Worm (Caenorhabditis elegans): ENCODE results near the gene C40A11.3.

The C40A11.3 gene

DNA sequence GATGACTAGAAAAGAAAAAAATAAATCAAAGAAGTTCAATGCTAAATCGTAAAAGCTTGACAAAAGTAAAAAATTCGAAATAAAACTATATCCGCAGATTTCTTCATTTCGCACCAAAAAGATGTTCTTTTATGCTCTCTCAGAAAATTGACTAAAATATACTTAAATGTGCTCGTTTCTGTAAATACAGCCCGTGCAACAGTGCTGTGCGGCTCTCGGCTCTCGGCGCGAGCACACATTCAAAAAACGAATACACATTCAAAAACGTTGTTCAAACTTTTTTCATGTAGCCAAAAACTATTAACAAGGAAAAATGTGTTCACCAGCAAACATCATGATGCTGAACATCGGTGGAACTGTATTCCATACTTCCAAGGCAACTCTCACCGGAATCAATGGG is at the start of gene C40A11.3:
Gene C40A11.3 (plus strand): TSS at position 301 of the 400 bp plus-strand sequence.
- TF ChIP-seq unc-62 (GFP tag; optimal IDR thresholded peaks at IDR 0.05) = no peak

DNA sequence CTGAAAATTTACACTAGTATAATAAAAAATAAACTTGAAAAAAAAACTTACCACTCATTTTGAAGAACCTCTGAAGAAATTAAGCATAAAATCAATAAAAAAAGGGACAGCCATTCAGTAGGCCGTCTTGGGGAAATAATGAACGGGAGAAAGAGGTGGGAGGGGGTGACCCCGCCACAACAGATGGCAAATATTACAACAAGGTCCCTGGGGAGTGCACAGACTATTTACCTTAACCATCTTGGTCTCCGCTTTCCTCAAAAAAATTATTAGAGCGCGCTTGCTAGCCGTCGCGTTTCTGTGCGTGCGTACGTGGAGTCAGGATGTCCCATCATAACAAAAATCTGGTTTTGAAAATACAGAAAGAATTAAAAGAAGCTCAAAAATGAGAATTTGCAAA is 48.9 kb upstream of the C40A11.3 start, which contains the start of gene T16A1.10:
Gene T16A1.10 (minus strand): TSS at position 123 of the 400 bp plus-strand sequence.
- TF ChIP-seq unc-62 (GFP tag; optimal IDR thresholded peaks at IDR 0.05) = no peak

DNA sequence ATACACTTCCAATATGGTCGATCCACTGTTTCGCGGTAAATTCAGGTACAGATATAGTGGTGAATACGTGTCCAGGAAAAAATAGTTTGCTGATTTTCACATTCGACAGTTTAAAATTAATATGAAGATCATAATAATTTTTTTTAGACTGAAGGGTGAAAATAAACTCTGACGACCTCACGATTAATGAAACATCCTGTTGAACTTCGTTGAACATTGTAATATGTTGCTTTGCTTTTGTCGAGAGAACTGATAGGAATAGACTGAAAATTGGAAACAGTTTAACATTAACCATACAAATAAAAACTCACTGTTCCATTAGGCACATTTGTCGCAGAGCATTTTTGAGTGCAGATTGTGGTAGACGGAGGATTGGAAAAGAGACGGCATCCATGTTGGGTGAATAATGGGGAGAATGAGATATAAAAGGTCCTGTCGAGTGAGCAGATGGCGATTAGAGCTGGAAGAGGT is 47.4 kb upstream of the C40A11.3 start, which contains the start of gene fbxb-37:
Gene fbxb-37 (minus strand): TSS at position 421 of the 471 bp plus-strand sequence.
- no peak for TF ChIP-seq unc-62 (GFP tag; optimal IDR thresholded peaks at IDR 0.05)

DNA sequence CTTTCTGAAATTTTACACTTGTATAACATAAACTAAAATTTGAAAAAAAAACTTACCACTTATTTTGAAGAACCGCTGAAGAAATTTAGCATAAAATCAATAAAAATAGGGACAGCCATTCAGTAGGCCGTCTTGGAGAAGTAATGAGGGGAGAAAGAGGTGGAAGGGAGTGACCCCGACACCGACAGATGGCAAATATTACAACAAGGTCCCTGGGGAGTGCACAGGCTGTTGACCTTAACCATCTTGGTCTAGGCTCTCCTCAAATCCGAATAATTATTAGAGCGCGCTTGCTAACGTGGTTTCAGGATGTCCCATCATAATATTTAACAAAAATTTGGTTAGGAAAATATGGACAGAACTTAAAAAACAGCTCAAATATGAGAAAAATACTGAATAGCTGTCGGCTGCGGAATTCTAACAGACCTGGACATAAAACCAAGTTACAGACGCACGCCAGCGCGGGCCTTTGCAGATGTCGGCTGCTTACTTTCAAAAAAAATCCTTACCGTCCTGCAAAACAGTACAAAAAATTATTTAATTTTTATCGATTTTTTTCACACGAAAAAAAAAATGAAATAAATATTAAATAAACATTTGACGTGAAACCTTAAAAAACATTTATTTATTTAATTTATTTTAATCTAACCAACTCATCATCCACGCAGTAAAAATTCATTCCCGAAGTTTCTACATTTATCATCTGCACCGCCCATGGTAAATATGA is 45.8 kb upstream of the C40A11.3 start, which contains the start of gene T16A1.2:
Gene T16A1.2 (plus strand): TSS at position 677 of the 727 bp plus-strand sequence.
- TF ChIP-seq unc-62 (GFP tag; optimal IDR thresholded peaks at IDR 0.05) = no peak

DNA sequence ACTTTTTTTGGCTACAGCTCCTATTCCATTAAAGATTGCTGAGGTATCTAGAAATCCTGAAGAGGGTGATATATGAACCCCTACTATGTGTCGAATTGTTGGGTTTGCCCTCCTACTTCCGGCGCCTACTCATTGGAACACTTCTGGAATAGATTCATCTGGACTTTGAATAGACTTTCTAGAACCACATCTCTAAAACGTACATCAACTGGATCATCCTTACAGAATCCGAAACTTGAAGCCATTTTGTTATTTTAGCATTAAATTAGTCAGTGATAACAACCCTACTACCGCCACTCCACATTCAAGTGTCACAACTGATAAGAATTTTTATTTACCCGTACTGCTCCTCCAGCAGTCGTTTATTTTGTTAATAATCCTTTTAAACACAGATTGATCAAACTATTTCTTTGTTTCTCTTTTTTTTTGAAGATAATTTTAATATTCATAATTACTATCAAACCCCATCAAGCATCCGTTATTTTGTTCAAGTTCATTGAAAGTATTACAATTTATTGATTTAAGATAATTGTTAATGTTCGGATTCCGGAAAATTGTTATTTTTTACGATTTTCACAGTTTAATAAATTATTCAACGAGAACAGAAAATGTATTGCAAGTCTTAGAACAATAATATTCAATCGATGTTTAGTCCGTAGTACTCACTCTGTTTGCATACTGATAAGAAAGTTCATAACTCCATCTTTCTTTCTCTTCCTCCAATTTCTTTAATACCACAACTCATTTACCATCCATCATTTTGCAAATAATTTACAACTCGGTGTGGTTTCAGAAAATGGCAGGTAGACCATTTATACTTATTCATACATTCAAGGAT is 41.6 kb upstream of the C40A11.3 start, which contains the start of gene math-42:
Gene math-42 (plus strand): TSS at position 788 of the 838 bp plus-strand sequence.
- TF ChIP-seq unc-62 (GFP tag; optimal IDR thresholded peaks at IDR 0.05) = no peak

DNA sequence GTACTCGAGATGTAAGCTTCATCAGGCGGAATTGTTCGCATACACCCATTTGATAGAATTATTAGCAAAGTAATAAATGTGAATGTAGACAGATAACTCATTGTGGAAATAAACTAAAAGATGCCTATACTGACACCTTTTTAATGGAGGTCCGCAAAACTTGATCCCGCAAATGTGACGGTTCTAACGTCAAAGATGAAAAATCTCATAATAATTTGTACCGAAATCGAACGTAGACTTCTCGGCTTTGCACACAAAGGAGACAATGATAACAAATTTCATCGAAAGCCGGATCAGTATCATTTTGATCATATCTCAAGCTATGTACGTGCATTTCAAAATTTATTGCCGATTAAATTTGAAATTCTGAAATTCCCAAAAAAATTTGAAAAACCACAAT is 32.6 kb upstream of the C40A11.3 start, which contains the start of gene R52.4:
Gene R52.4 (minus strand): TSS at position 101 of the 400 bp plus-strand sequence.
- TF ChIP-seq unc-62 (GFP tag; optimal IDR thresholded peaks at IDR 0.05) = no peak

DNA sequence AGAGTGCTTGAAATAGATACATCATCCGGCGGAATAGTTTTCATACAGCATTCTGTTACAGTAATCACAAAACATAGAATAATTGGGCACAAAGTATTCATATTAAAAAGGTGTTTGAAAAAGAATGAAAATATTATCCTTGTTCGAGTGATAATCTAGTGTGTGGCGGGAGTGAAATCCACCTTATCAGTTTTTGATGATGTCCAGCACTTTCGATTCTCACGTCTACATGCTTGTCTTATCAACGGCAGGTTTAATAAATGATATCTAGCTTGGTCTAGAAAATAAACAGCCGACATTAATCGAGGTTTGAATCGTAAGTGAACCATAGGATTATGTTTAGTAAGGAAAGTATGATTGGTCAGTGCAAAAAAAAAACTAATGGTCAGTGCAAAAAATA is 31.0 kb upstream of the C40A11.3 start, which contains the start of gene R52.5:
Gene R52.5 (minus strand): TSS at position 101 of the 400 bp plus-strand sequence.
- TF ChIP-seq unc-62 (GFP tag; optimal IDR thresholded peaks at IDR 0.05) = no peak

DNA sequence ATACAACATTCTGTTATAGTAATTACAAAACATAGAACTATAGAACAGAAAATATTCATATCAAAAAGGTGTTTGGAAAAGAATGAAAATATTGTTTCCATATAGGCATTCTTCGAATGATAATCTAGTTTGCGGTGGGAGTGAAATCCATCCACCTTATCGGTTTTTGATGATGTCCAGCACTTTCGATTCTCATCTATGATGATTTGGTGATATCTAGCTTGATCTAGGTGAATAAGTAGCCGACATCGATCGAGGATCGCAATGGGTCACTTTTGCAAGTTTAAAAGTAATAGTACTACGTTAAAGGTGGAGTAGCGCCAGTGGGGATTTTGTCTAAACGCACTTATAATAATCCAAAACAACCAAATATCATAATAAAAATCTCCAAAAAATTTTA is 28.0 kb upstream of the C40A11.3 start, which contains the start of gene R52.6:
Gene R52.6 (minus strand): TSS at position 101 of the 400 bp plus-strand sequence.
- TF ChIP-seq unc-62 (GFP tag; optimal IDR thresholded peaks at IDR 0.05) = no peak

DNA sequence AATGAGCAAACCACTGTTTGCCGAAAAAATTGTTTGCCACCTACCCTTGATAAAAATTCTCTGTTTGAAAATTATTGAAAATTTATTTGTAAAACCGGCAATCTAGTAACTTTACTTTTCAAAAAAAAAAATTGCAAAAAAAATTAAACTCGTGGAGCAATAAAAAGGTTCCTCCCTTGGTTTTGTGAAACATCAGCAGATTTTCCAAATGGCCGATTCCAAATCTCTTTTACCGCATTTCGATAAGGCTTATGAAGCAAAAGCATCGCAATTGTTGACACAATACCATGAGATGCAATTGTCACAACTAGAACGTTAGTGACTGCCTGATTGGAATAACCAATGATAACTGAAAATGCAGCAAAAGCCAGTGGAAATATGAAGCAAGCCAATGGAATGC is 26.4 kb upstream of the C40A11.3 start:
- no peak for TF ChIP-seq unc-62 (GFP tag; optimal IDR thresholded peaks at IDR 0.05)

DNA sequence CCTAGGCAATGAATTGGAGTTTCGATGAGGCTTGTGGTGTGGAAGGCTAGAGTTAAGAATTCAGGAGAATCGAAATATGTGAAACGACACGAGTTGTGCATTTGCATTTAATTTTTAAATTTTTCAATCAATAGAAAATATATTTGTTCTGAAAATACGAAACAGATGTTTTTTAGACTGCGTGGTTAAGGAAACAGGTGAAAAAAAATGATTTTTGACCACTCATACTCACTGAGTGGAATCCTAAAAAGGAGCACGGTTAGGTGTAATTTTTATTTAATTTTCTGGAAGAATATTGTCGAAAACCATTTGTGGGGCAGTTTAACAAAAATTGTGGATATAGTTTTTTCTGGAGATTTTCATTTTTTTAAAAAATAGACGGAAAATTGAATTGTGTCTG is 24.1 kb upstream of the C40A11.3 start, which contains the start of gene srh-195:
Gene srh-195 (minus strand): TSS at position 101 of the 400 bp plus-strand sequence.
- no peak for TF ChIP-seq unc-62 (GFP tag; optimal IDR thresholded peaks at IDR 0.05)

DNA sequence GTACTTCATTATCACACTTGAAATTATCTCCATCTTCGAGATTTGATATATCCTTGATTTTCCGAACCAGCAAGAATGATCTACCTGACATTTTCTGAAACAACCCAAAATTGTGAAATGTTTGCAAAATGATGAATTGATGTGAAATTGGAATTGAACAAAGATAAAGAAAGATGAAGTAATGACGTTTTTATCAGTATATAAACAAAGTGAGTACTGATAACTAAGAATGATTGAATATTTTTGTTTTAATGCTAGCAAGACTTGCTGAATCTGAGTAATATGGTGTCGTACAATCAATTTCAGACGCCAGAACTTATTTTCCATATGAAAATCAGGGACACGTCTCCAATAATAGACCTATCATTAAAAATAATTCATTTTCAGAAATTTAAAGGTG is 18.8 kb upstream of the C40A11.3 start, which contains the start of gene math-37:
Gene math-37 (minus strand): TSS at position 101 of the 400 bp plus-strand sequence.
- no peak for TF ChIP-seq unc-62 (GFP tag; optimal IDR thresholded peaks at IDR 0.05)

DNA sequence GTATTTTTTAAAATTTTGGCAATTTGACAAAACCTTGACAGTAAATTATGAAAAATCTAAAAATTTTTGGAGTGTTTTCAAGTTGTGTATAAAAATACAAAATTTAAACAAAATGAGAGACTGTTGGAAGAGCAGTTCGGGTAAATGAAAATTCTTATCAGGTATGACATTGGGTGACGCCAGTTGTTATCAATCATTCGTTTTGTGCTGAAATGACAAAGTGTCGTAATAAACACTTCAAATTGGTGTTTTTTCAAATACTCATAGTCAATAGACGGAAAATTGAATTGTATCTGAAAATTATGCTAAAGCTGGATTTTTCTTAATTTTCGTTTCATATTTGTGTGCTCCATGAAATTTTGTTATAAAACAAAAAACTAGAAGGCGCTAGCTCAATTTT is 18.2 kb upstream of the C40A11.3 start:
- no peak for TF ChIP-seq unc-62 (GFP tag; optimal IDR thresholded peaks at IDR 0.05)

DNA sequence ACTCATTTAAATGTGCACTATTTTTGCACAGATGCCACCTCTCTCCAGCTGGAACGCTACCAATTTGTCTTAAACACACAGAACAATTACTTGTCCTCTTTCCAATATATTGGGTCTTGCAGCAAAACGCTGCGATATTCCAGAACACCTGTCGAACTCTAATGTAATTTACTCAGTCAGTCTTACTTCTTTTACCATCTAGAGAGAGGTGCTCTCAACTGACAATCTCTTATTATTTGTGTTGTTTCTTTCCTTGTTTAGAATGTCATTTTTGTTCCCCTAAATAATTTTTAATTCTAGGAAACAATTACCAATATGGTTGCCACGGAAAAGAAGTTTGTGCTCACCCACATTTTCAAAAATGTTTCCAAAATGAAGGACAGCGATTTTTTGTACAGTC is 10.1 kb upstream of the C40A11.3 start, which contains the start of gene sdz-28:
Gene sdz-28 (plus strand): TSS at position 301 of the 400 bp plus-strand sequence.
- TF ChIP-seq unc-62 (GFP tag; optimal IDR thresholded peaks at IDR 0.05) = no peak

DNA sequence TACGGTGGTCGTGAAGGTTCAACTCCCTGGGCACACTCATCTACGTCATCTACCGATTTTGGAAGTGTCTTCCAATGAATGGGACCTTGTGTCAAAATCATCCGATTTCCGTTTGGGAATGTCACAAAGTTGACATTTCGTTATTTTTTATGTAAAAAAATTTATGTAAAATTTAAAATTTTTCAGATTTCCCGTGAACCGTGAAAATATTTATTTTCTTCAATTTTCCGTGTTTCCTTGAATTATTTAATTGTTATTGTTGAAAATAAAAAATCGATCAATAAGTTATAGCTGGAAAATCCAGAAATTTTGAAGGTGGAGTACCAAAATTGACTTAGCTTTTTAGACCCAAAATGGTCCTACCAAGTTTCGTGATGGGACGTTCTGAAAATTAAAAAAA is 5.3 kb upstream of the C40A11.3 start, which contains the start of gene hpo-7:
Gene hpo-7 (minus strand): TSS at position 101 of the 400 bp plus-strand sequence.
- no peak for TF ChIP-seq unc-62 (GFP tag; optimal IDR thresholded peaks at IDR 0.05)

DNA sequence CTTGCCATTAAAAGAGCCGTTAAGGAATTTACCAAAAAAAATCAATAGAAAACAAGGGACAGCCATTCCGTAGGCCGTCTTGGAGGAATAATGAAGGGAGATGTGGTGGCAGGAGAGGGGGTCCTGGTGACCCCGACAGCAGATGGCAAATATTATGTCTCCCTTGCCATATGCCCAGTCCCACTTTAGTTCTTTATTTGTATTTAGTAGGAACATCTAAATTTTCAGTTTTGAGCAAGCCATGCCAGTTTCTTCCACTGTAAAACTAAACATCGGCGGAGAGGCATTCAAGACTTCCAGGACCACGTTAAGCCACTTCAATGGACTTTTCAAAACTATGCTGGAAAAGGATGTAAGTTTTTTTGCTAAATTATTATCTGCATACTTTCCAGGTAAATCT is 3.7 kb upstream of the C40A11.3 start, which contains the start of gene C40A11.4:
Gene C40A11.4 (plus strand): TSS at position 188 of the 400 bp plus-strand sequence.
- TF ChIP-seq unc-62 (GFP tag; optimal IDR thresholded peaks at IDR 0.05) = no peak
